Worm (Caenorhabditis elegans): ENCODE data around the gene ari-1.4.

The ari-1.4 gene

DNA sequence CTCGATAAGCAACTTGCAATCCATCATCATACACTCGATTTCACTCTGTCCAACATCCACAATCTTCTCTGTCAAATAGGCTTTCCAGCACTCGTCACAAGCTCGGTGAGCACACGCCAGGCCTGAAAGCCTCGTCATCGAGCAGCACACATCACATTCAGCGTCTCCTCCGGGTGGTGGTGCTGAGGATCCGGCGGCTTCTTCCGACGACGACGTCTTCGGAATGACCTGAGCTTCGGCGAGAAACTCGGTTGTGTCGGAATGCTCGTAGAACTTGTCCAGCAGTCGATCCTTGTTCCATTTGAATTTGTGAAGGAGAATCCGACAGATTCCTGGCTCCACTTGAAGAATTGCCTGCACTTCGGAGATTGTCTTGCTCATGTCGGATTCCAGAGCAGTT, 1.0 kb downstream of the ari-1.4 start:
- TF ChIP-seq sem-4 (tag; optimal IDR thresholded peaks at IDR 0.05): no peak
- TF ChIP-seq ztf-4 (tag; optimal IDR thresholded peaks at IDR 0.05): no peak
- no peak for TF ChIP-seq sma-9 (GFP tag; optimal IDR thresholded peaks at IDR 0.05)
- TF ChIP-seq sma-9 (tag; optimal IDR thresholded peaks at IDR 0.05): no peak

DNA sequence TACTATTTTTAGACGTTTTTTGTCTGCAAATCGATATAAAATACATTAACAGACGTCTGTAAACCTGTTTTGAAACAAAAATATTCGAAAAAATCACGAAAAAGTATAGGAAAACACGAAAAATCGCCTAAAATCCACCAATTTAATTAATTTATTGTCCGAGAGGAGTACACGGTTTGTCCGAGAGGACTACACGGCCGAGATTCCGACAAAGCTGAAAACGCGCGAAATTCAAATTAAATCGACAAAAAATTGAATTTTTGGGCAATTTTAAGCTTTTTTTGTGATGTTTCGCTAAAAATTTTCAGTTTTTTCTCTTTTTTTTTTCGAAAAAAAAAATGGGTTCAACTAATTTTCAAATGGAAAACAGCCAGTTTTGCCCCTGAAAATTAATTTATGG, 1.9 kb downstream of the ari-1.4 start:
- no peak for TF ChIP-seq mbf-1 (tag; optimal IDR thresholded peaks at IDR 0.05)
- TF ChIP-seq sma-9 (GFP tag; optimal IDR thresholded peaks at IDR 0.05): peak; percentile 65
- TF ChIP-seq sma-9 (tag; optimal IDR thresholded peaks at IDR 0.05): no peak
- TF ChIP-seq zag-1 (tag; optimal IDR thresholded peaks at IDR 0.05): no peak
- peak; percentile 40 for TF ChIP-seq F13H6.1 (tag; optimal IDR thresholded peaks at IDR 0.05)
- peak; percentile 48 for TF ChIP-seq nhr-21 (tag; optimal IDR thresholded peaks at IDR 0.05)
- peak; percentile 3 for TF ChIP-seq ama-1 (optimal IDR thresholded peaks at IDR 0.05)
- TF ChIP-seq nhr-12 (tag; optimal IDR thresholded peaks at IDR 0.05): no peak
- TF ChIP-seq nhr-25 (tag; optimal IDR thresholded peaks at IDR 0.05): peak; percentile 73
- no peak for TF ChIP-seq elt-1 (tag; optimal IDR thresholded peaks at IDR 0.05)
- TF ChIP-seq ceh-82 (tag; optimal IDR thresholded peaks at IDR 0.05): no peak
- TF ChIP-seq nhr-23 (tag; optimal IDR thresholded peaks at IDR 0.05): no peak
- TF ChIP-seq unc-39 (tag; optimal IDR thresholded peaks at IDR 0.05): no peak
- TF ChIP-seq gmeb-1 (tag; optimal IDR thresholded peaks at IDR 0.05): peak; percentile 91
- no peak for TF ChIP-seq nhr-77 (tag; optimal IDR thresholded peaks at IDR 0.05)
- TF ChIP-seq unc-55 (GFP tag; optimal IDR thresholded peaks at IDR 0.05): peak; percentile 53
- peak; percentile 80 for TF ChIP-seq sma-3 (GFP tag; optimal IDR thresholded peaks at IDR 0.05)
- no peak for TF ChIP-seq egl-27 (tag; optimal IDR thresholded peaks at IDR 0.05)
- TF ChIP-seq lin-13 (GFP tag; optimal IDR thresholded peaks at IDR 0.05): peak; percentile 40
- peak; percentile 27 for TF ChIP-seq crh-2 (tag; optimal IDR thresholded peaks at IDR 0.05)
- peak; percentile 55 to 77 for TF ChIP-seq lsy-2 (tag; optimal IDR thresholded peaks at IDR 0.05)
- TF ChIP-seq ZK546.5 (tag; optimal IDR thresholded peaks at IDR 0.05): no peak
- TF ChIP-seq peb-1 (tag; optimal IDR thresholded peaks at IDR 0.05): no peak
- no peak for TF ChIP-seq lin-11 (tag; optimal IDR thresholded peaks at IDR 0.05)
- peak; percentile 44 for TF ChIP-seq C34F6.9 (tag; optimal IDR thresholded peaks at IDR 0.05)

DNA sequence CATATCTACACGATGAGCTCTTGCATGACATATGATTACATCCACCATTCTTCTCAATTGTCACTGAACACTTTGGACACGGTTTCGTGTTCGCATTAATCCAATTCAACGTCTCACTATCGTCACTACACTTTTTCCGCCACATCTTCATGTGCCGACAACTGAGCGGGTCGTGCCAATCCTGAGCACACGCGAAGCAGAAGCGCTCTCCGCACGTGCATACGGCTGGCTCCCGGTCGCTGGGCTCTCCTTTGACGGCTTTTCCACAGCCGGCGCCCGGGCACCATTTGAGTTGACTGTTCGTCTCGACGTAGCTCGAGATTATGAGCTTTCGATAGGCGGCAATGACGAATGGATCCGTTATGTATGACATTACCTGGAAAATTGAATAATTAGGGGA, 2.6 kb downstream of the ari-1.4 start:
- TF ChIP-seq sma-9 (GFP tag; optimal IDR thresholded peaks at IDR 0.05): no peak
- TF ChIP-seq sma-9 (tag; optimal IDR thresholded peaks at IDR 0.05): no peak
- no peak for TF ChIP-seq nhr-23 (tag; optimal IDR thresholded peaks at IDR 0.05)
- TF ChIP-seq ztf-4 (tag; optimal IDR thresholded peaks at IDR 0.05): no peak
- no peak for TF ChIP-seq ceh-82 (tag; optimal IDR thresholded peaks at IDR 0.05)
- no peak for TF ChIP-seq lsy-2 (tag; optimal IDR thresholded peaks at IDR 0.05)
- TF ChIP-seq nhr-12 (tag; optimal IDR thresholded peaks at IDR 0.05): no peak
- TF ChIP-seq dmd-4 (tag; optimal IDR thresholded peaks at IDR 0.05): no peak
- no peak for TF ChIP-seq ztf-1 (GFP tag; conservative IDR thresholded peaks at IDR 0.05)
- TF ChIP-seq sma-3 (GFP tag; optimal IDR thresholded peaks at IDR 0.05): no peak
- no peak for TF ChIP-seq nhr-11 (tag; optimal IDR thresholded peaks at IDR 0.05)
- TF ChIP-seq F13H6.1 (tag; optimal IDR thresholded peaks at IDR 0.05): no peak
- no peak for TF ChIP-seq nhr-6 (tag; optimal IDR thresholded peaks at IDR 0.05)
- TF ChIP-seq alr-1 (tag; optimal IDR thresholded peaks at IDR 0.05): no peak
- no peak for TF ChIP-seq Y55F3AM.14 (GFP tag; optimal IDR thresholded peaks at IDR 0.05)

DNA sequence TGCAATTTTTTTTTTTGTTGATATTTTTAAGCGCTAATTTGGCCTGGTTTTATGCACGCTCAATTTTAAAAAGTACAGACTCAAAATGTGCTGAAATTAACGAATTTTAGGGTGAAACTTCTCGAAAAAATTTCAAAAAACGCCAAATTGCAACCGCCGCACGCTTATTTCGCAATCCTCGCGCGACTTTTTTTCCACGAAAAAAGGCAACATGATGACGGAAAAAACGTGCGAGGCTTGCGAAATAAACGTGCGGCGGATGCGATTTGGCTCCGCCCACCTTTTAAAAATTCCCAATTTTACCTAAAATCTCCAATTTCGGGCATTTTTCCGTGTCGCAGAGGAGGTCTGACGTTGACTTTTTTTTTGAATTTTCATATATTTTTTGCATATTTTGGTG, 3.4 kb downstream of the ari-1.4 start:
- TF ChIP-seq mdl-1 (tag; optimal IDR thresholded peaks at IDR 0.05) (no peak), blmp-1 (tag; optimal IDR thresholded peaks at IDR 0.05; ENCODE audit: insufficient read depth) (no peak), nhr-25 (tag; optimal IDR thresholded peaks at IDR 0.05) (no peak), sem-4 (tag; optimal IDR thresholded peaks at IDR 0.05) (no peak), ama-1 (optimal IDR thresholded peaks at IDR 0.05) (no peak), elt-3 (tag; optimal IDR thresholded peaks at IDR 0.05) (no peak), ztf-1 (GFP tag; conservative IDR thresholded peaks at IDR 0.05) (no peak), unc-55 (GFP tag; optimal IDR thresholded peaks at IDR 0.05) (no peak), crh-2 (tag; optimal IDR thresholded peaks at IDR 0.05) (no peak), Y55F3AM.14 (GFP tag; optimal IDR thresholded peaks at IDR 0.05) (no peak), lin-13 (GFP tag; optimal IDR thresholded peaks at IDR 0.05) (no peak), nhr-77 (tag; optimal IDR thresholded peaks at IDR 0.05) (no peak), fos-1 (tag; optimal IDR thresholded peaks at IDR 0.05) (no peak), ZK546.5 (tag; optimal IDR thresholded peaks at IDR 0.05) (no peak), snpc-4 (tag; optimal IDR thresholded peaks at IDR 0.05) (no peak), nhr-237 (tag; optimal IDR thresholded peaks at IDR 0.05) (no peak), C34F6.9 (tag; optimal IDR thresholded peaks at IDR 0.05) (no peak)
